Worm (Caenorhabditis elegans): Measurements from ENCODE around the gene Y66D12A.1.

DNA sequence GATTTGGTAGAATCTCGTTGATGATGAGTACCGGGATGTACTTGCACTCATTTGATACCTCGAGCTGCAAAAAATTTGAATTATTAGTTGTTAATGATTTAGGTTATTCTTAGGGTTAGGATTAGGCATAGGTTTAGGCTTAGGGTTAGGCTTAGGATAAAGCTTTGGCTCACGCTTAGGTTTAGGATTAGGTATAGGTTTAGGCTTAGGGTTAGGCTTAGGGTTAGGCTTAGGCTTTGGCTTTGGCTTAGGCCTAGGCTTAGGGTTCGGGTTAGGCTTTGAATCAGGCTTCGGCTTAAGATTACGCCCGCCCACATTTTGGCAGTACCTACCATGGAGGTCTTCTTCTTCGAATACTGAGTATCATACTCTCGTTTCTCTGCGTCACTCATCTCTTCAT is 27.0 kb downstream of the Y66D12A.1 start:
- TF ChIP-seq jun-1 (tag; optimal IDR thresholded peaks at IDR 0.05) (no peak), nhr-11 (tag; optimal IDR thresholded peaks at IDR 0.05) (no peak), elt-2 (tag; optimal IDR thresholded peaks at IDR 0.05) (no peak), nhr-28 (tag; optimal IDR thresholded peaks at IDR 0.05) (no peak), ztf-11 (tag; optimal IDR thresholded peaks at IDR 0.05) (no peak), egl-5 (tag; optimal IDR thresholded peaks at IDR 0.05) (no peak), aly-2 (tag; optimal IDR thresholded peaks at IDR 0.05) (no peak), hmg-11 (tag; optimal IDR thresholded peaks at IDR 0.05) (no peak), ama-1 (optimal IDR thresholded peaks at IDR 0.05) (no peak), egl-27 (tag; optimal IDR thresholded peaks at IDR 0.05) (no peak), elt-3 (tag; optimal IDR thresholded peaks at IDR 0.05) (no peak)
